Worm (Caenorhabditis elegans): ENCODE results near the gene F55G11.7.

DNA sequence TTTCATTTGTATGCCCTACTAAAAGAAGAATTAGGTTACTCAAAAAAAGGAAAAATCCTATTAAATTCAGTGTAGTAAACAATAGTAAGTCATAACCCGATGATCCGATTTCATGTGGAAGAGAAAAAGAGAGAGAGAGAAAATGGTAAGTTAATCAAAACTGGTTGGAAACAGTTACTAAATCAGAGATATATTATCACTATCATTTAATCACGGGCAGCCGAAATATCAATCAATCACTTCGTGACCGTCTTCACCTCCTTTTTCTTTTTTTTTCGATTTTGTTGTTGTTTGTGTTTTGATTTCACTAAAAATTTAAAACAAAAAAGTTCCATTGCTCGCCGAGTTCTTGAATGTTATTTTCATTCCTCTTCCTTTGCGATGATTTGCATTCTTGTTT, 37.3 kb downstream of the F55G11.7 start:
- TF ChIP-seq ceh-27 (GFP tag; optimal IDR thresholded peaks at IDR 0.05) (no peak), madf-10 (tag; optimal IDR thresholded peaks at IDR 0.05) (no peak), unc-62 (GFP tag; optimal IDR thresholded peaks at IDR 0.05) (no peak), F23B12.7 (tag; optimal IDR thresholded peaks at IDR 0.05; ENCODE audit: insufficient read depth) (no peak), pha-4 (tag; optimal IDR thresholded peaks at IDR 0.05) (no peak)

All from whole organism, young adult.